Fruit fly (Drosophila melanogaster): Measurements from ENCODE around the gene CG4119.
A peak's percentile ranks its signal among the peaks of the same experiment; 100 is the strongest.

Gene CG4119

DNA sequence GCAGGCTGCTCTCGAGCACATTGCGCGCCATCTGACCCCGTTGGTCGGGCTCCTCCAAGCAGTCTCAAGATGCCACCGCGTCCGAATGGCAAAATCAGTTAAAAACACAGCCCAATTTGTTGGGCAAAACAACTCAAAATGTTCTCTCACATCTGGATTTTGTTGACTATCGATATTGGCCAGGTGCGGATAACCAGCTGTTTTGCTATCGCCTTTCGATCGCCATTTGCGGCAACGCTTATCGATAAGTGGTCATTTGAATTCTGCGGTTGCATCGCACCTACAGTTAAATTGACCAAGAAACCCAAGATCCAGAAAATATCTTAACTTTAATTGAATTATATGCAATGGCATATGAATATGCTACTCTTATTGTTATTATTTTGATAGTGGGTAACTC is 29.2 kb downstream of the CG4119 start, which contains the start of gene CG3149 (continued):
- TF ChIP-seq CG15601 (tag; optimal IDR thresholded peaks at IDR 0.05) (no peak), CG4854 (GFP tag; optimal IDR thresholded peaks at IDR 0.05) (no peak), nmo (GFP tag; optimal IDR thresholded peaks at IDR 0.05) (no peak), Tbp (GFP tag; optimal IDR thresholded peaks at IDR 0.05) (no peak), twi (tag; optimal IDR thresholded peaks at IDR 0.05) (peak; percentile 6), CG32532 (GFP tag; IDR thresholded peaks at IDR 0.05) (no peak), trh (GFP tag; optimal IDR thresholded peaks at IDR 0.05) (no peak), Dll (GFP tag; IDR thresholded peaks at IDR 0.05; ENCODE audit: partially characterized antibody) (peak; percentile 76), oc (tag; optimal IDR thresholded peaks at IDR 0.05) (no peak), dati (GFP tag; IDR thresholded peaks at IDR 0.05) (no peak), Hr78 (GFP tag; optimal IDR thresholded peaks at IDR 0.05) (no peak), CG8359 (GFP tag; optimal IDR thresholded peaks at IDR 0.05; ENCODE audit: borderline replicate concordance) (no peak), CG2120 (GFP tag; optimal IDR thresholded peaks at IDR 0.05) (no peak), CG1233 (GFP tag; optimal IDR thresholded peaks at IDR 0.05) (no peak), NC2β (GFP tag; optimal IDR thresholded peaks at IDR 0.05) (no peak), Rx (GFP tag; IDR thresholded peaks at IDR 0.05) (no peak), Gsc (GFP tag; IDR thresholded peaks at IDR 0.05) (no peak), grn (GFP tag; optimal IDR thresholded peaks at IDR 0.05) (no peak), CG14965 (GFP tag; optimal IDR thresholded peaks at IDR 0.05; ENCODE audit: borderline replicate concordance) (no peak), az2 (GFP tag; optimal IDR thresholded peaks at IDR 0.05) (no peak), her (GFP tag; optimal IDR thresholded peaks at IDR 0.05) (no peak), H15 (GFP tag; IDR thresholded peaks at IDR 0.05) (no peak), nerfin-2 (GFP tag; IDR thresholded peaks at IDR 0.05; ENCODE audit: partially characterized antibody) (peak; percentile 73), MTF-1 (GFP tag; optimal IDR thresholded peaks at IDR 0.05; ENCODE audit: borderline replicate concordance) (no peak), ac (GFP tag; optimal IDR thresholded peaks at IDR 0.05) (no peak), CG17359 (tag; optimal IDR thresholded peaks at IDR 0.05) (no peak), al (GFP tag; IDR thresholded peaks at IDR 0.05) (no peak), CG10565 (GFP tag; optimal IDR thresholded peaks at IDR 0.05) (no peak), dm (GFP tag; optimal IDR thresholded peaks at IDR 0.05) (no peak), CG7745 (tag; optimal IDR thresholded peaks at IDR 0.05) (no peak), CG3838 (GFP tag; optimal IDR thresholded peaks at IDR 0.05) (no peak), CG1602 (GFP tag; optimal IDR thresholded peaks at IDR 0.05) (no peak), gcm2 (GFP tag; optimal IDR thresholded peaks at IDR 0.05) (no peak), CG15514 (GFP tag; optimal IDR thresholded peaks at IDR 0.05) (peak; percentile 31), CG14860 (GFP tag; IDR thresholded peaks at IDR 0.05; ENCODE audit: partially characterized antibody) (peak; percentile 71), ranshi (GFP tag; IDR thresholded peaks at IDR 0.05) (no peak), mirr (GFP tag; optimal IDR thresholded peaks at IDR 0.05) (no peak), Bdp1 (GFP tag; optimal IDR thresholded peaks at IDR 0.05) (no peak), Hmx (GFP tag; optimal IDR thresholded peaks at IDR 0.05) (no peak), dimm (GFP tag; IDR thresholded peaks at IDR 0.05) (no peak), onecut (GFP tag; IDR thresholded peaks at IDR 0.05) (no peak), CG32772 (GFP tag; IDR thresholded peaks at IDR 0.05) (no peak), cas (GFP tag; IDR thresholded peaks at IDR 0.05) (no peak), Taf1 (GFP tag; IDR thresholded peaks at IDR 0.05) (no peak), Fer1 (GFP tag; optimal IDR thresholded peaks at IDR 0.05) (no peak), p53 (GFP tag; optimal IDR thresholded peaks at IDR 0.05) (no peak), Oli (tag; optimal IDR thresholded peaks at IDR 0.05) (no peak), Doc2 (GFP tag; IDR thresholded peaks at IDR 0.05) (no peak), CG12236 (GFP tag; optimal IDR thresholded peaks at IDR 0.05) (no peak), CG9437 (GFP tag; optimal IDR thresholded peaks at IDR 0.05) (no peak), ewg (GFP tag; optimal IDR thresholded peaks at IDR 0.05) (no peak), slbo (GFP tag; IDR thresholded peaks at IDR 0.05) (no peak)

All from whole organism, embryonic.